Worm (Caenorhabditis elegans) whole organism, late embryonic: ENCODE data around the gene F13H10.6.

Experiments
- ama-1 ChIP-seq: fragments of 150-350 bp; optimal IDR thresholded peaks from 2 replicates; lab custom pipeline; 2014
- ceh-30 ChIP-seq: fragments of 150-350 bp; optimal IDR thresholded peaks from 2 replicates; lab custom pipeline; 2014; ENCODE audit warnings: missing biosample characterization, missing genetic modification characterization
- ceh-9 ChIP-seq: sonication (generic microtip); optimal IDR thresholded peaks from 2 replicates; lab custom pipeline; 2016; ENCODE audit warnings: mild to moderate bottlenecking, missing genetic modification characterization, inconsistent platforms, missing compliant biosample characterization
- hlh-8 ChIP-seq: sonication (generic microtip); optimal IDR thresholded peaks from 2 replicates; lab custom pipeline; 2016; ENCODE audit warnings: missing genotype, missing genetic modification characterization, missing compliant biosample characterization
- mec-3 ChIP-seq: sonication (generic microtip); optimal IDR thresholded peaks from 2 replicates; lab custom pipeline; 2016; ENCODE audit warnings: borderline replicate concordance, missing genetic modification characterization, missing compliant biosample characterization
- nfya-1 ChIP-seq: sonication (generic microtip); optimal IDR thresholded peaks from 2 replicates; lab custom pipeline; 2017; ENCODE audit warnings: missing genetic modification characterization, mild to moderate bottlenecking, missing compliant biosample characterization, antibody characterized with exemption, moderate library complexity
- nhr-11 ChIP-seq: fragments of 150-350 bp; optimal IDR thresholded peaks from 2 replicates; lab custom pipeline; 2014; ENCODE audit warnings: missing biosample characterization, missing genetic modification characterization
- odd-2 ChIP-seq: sonication (generic microtip); optimal IDR thresholded peaks from 2 replicates; lab custom pipeline; 2017; ENCODE audit warnings: antibody characterized with exemption, mild to moderate bottlenecking, missing genetic modification characterization, missing compliant biosample characterization
- zip-5 ChIP-seq: sonication (generic microtip); optimal IDR thresholded peaks from 2 replicates; lab custom pipeline; 2016; ENCODE audit warnings: missing genetic modification characterization, missing compliant biosample characterization

- TF ChIP-seq ama-1 (lab: Kevin White, UChicago) = no peak
- no peak for TF ChIP-seq nfya-1 (tag; lab: Kevin White, UChicago)
- no peak for TF ChIP-seq mec-3
- no peak for TF ChIP-seq nhr-11 (tag; lab: Kevin White, UChicago)
- no peak for TF ChIP-seq ceh-30
- no peak for TF ChIP-seq odd-2
- TF ChIP-seq ceh-9 (tag; lab: Kevin White, UChicago) = no peak
- no peak for TF ChIP-seq zip-5 (tag; lab: Kevin White, UChicago)
- TF ChIP-seq hlh-8 = no peak
These were observed 22.5 kb downstream of the F13H10.6 start for ce11 chrIV:11031640-11032039.
